Worm (Caenorhabditis elegans): ENCODE measurements around the gene such-1.

- TF ChIP-seq ets-7 (tag; optimal IDR thresholded peaks at IDR 0.05) (no peak), ama-1 (optimal IDR thresholded peaks at IDR 0.05) (no peak), tra-4 (tag; optimal IDR thresholded peaks at IDR 0.05) (no peak), pes-1 (GFP tag; IDR thresholded peaks at IDR 0.05) (no peak), hmbx-1 (tag; optimal IDR thresholded peaks at IDR 0.05) (no peak), hnd-1 (tag; optimal IDR thresholded peaks at IDR 0.05) (no peak), ceh-13 (GFP tag; optimal IDR thresholded peaks at IDR 0.05) (no peak), hmg-4 (GFP tag; optimal IDR thresholded peaks at IDR 0.05) (no peak), flt-1 (GFP tag; IDR thresholded peaks at IDR 0.05) (no peak), aly-1 (tag; optimal IDR thresholded peaks at IDR 0.05) (no peak), sea-1 (GFP tag; conservative IDR thresholded peaks at IDR 0.05) (no peak), scrt-1 (GFP tag; IDR thresholded peaks at IDR 0.05) (no peak), B0310.2 (tag; optimal IDR thresholded peaks at IDR 0.05) (no peak)
Measured at ce11 chrIII:11490221-11490620, 33.3 kb downstream of the such-1 start.
